Worm (Caenorhabditis elegans) whole organism, L4/young adult: ENCODE results near the gene ceh-30.

Experiments
- W03F9.2 ChIP-seq: fragments of 150-350 bp; optimal IDR thresholded peaks from 2 replicates; lab custom pipeline; 2014; ENCODE audit warnings: missing biosample characterization, missing genetic modification characterization
- dao-5 ChIP-seq: sonication (generic microtip); optimal IDR thresholded peaks from 2 replicates; lab custom pipeline; 2016; ENCODE audit warnings: missing genotype, missing genetic modification characterization, moderate library complexity, missing compliant biosample characterization
- him-1 ChIP-seq: sonication (generic microtip); optimal IDR thresholded peaks from 2 replicates; lab custom pipeline; 2016; ENCODE audit warnings: missing genotype, missing genetic modification reagents, missing genetic modification characterization, missing compliant biosample characterization

DNA sequence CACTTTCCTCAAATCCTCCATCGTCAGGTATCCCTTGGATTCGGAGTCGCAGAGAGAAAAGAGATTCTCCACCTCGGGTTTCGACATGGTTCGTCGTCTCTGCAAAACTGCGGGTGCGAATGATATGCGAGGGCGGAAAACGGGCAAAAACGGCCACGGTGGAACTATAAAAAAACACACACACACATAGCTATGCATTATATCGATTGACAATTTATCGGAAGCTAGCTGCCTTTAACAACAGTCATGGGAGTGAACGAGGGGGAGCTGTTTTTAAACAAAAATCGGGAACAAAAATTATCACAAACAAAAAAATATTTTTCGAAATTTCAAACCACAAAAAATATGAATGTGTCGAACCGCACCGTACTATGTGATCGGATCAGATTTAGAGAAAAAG is 4.1 kb upstream of the ceh-30 start, which contains the start of gene rsef-1:
- TF ChIP-seq him-1 (tag; lab: Kevin White, UChicago) (no peak), W03F9.2 (tag; lab: Kevin White, UChicago) (no peak), dao-5 (no peak)
